Worm (Caenorhabditis elegans) whole organism, midembryonic: Measurements from ENCODE around the gene F23D12.10.

ENCODE experiments used
- T22C8.4 ChIP-seq: fragments of 200-800 bp; sonication (Bioruptor generic); IDR thresholded peaks from 2 replicates; pipeline ENCODE4 v1.3.6; 2022; ENCODE audit warnings: missing genetic modification characterization, missing compliant biosample characterization
- cog-1 ChIP-seq: sonication (generic microtip); optimal IDR thresholded peaks from 2 replicates; lab custom pipeline; 2016; ENCODE audit warnings: missing genetic modification characterization, missing compliant biosample characterization
- flt-1 ChIP-seq: fragments of 200-800 bp; sonication (Bioruptor generic); IDR thresholded peaks from 2 replicates; pipeline ENCODE4 v1.3.6; 2022; ENCODE audit warnings: missing genetic modification characterization, missing compliant biosample characterization
- ztf-23 ChIP-seq: fragments of 200-800 bp; sonication (Bioruptor generic); IDR thresholded peaks from 2 replicates; pipeline ENCODE4 v1.3.6; 2022; ENCODE audit warnings: missing genetic modification reagents, missing genetic modification characterization, missing compliant biosample characterization

DNA sequence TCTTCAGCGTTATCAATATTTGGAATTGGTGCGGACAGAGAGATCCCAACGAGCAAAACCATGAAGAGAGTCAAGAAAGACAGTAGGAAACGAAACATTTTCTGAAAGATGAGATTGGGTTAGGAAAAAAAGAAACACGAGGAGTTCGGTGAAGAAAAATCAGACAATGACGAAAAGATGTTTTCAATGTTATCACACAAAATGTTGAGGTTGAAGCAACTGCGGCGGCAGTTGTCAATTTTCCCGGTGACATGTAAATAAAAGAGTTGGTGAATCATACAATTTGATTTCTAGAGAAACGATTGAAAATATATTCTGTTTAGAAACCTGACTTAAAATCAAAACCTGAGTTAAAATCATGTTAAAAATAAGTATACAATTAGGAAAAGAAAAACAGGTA lies 38.2 kb upstream of the F23D12.10 start, which contains the start of gene F23D12.7:
- TF ChIP-seq cog-1 (tag; lab: Kevin White, UChicago) (no peak), ztf-23 (GFP tag; lab: Robert Waterston, UW) (no peak), flt-1 (no peak), T22C8.4 (GFP tag; lab: Robert Waterston, UW) (no peak)
